Fruit fly (Drosophila melanogaster): ENCODE data around the gene CG42557.

The CG42557 gene

dm6 chr3R:29903775-29904356 is 29.2 kb upstream of the CG42557 start, which contains the start of gene CG15517 (continued):
- no peak for TF ChIP-seq hbn (GFP tag; IDR thresholded peaks at IDR 0.05; ENCODE audit: partially characterized antibody)
- TF ChIP-seq scrt (GFP tag; optimal IDR thresholded peaks at IDR 0.05), result no peak
- no peak for TF ChIP-seq CG17912 (GFP tag; optimal IDR thresholded peaks at IDR 0.05)
- no peak; the same call in 1 of the 2 replicates for TF ChIP-seq lmd (GFP tag; IDR thresholded peaks at IDR 0.05)
- no peak for TF ChIP-seq gt (GFP tag; IDR thresholded peaks at IDR 0.05)
- TF ChIP-seq HLH4C (GFP tag; IDR thresholded peaks at IDR 0.05; ENCODE audit: partially characterized antibody), result no peak
- no peak for TF ChIP-seq so (GFP tag; IDR thresholded peaks at IDR 0.05)
- TF ChIP-seq CG34376 (GFP tag; optimal IDR thresholded peaks at IDR 0.05), result no peak
- no peak for TF ChIP-seq salm (tag; optimal IDR thresholded peaks at IDR 0.05)
- no peak for TF ChIP-seq al (GFP tag; IDR thresholded peaks at IDR 0.05)
- no peak for TF ChIP-seq fd3F (GFP tag; optimal IDR thresholded peaks at IDR 0.05)
- peak; percentile 17 for TF ChIP-seq sd (tag; optimal IDR thresholded peaks at IDR 0.05)
- no peak for TF ChIP-seq CG10462 (GFP tag; optimal IDR thresholded peaks at IDR 0.05)
- TF ChIP-seq abd-A (tag; optimal IDR thresholded peaks at IDR 0.05), result no peak
- TF ChIP-seq dmrt11E (tag; optimal IDR thresholded peaks at IDR 0.05), result no peak
- TF ChIP-seq CG12942 (GFP tag; optimal IDR thresholded peaks at IDR 0.05), result no peak
- TF ChIP-seq Max (GFP tag; optimal IDR thresholded peaks at IDR 0.05), result no peak
- TF ChIP-seq CG12219 (GFP tag; optimal IDR thresholded peaks at IDR 0.05), result no peak
- no peak for TF ChIP-seq mirr (GFP tag; optimal IDR thresholded peaks at IDR 0.05)
- TF ChIP-seq CG7928 (GFP tag; optimal IDR thresholded peaks at IDR 0.05), result no peak
- no peak for TF ChIP-seq CG12104 (GFP tag; optimal IDR thresholded peaks at IDR 0.05)
- TF ChIP-seq mam (GFP tag; optimal IDR thresholded peaks at IDR 0.05), result no peak
- no peak for TF ChIP-seq CG14860 (GFP tag; IDR thresholded peaks at IDR 0.05; ENCODE audit: partially characterized antibody)
- peak; percentile 17 for TF ChIP-seq CG12659 (GFP tag; optimal IDR thresholded peaks at IDR 0.05)
- TF ChIP-seq Stat92E (GFP tag; optimal IDR thresholded peaks at IDR 0.05), result no peak
- no peak for TF ChIP-seq CG12744 (GFP tag; optimal IDR thresholded peaks at IDR 0.05)
- TF ChIP-seq inv (GFP tag; IDR thresholded peaks at IDR 0.05; ENCODE audit: partially characterized antibody), result no peak
- TF ChIP-seq sr (GFP tag; IDR thresholded peaks at IDR 0.05), result no peak
- TF ChIP-seq Dfd (GFP tag; optimal IDR thresholded peaks at IDR 0.05), result no peak
- TF ChIP-seq CG30431 (GFP tag; optimal IDR thresholded peaks at IDR 0.05), result no peak
- no peak for TF ChIP-seq grn (GFP tag; optimal IDR thresholded peaks at IDR 0.05)
- no peak for TF ChIP-seq Optix (GFP tag; IDR thresholded peaks at IDR 0.05)
- no peak for TF ChIP-seq CG15269 (tag; optimal IDR thresholded peaks at IDR 0.05)
- no peak for TF ChIP-seq Elba2 (GFP tag; optimal IDR thresholded peaks at IDR 0.05)
- TF ChIP-seq pita (GFP tag; optimal IDR thresholded peaks at IDR 0.05), result peak; percentile 3
- TF ChIP-seq danr (GFP tag; IDR thresholded peaks at IDR 0.05), result no peak
- TF ChIP-seq lov (optimal IDR thresholded peaks at IDR 0.05), result no peak
- no peak for TF ChIP-seq lov (GFP tag; IDR thresholded peaks at IDR 0.05)
- TF ChIP-seq CG33557 (GFP tag; optimal IDR thresholded peaks at IDR 0.05), result no peak
- no peak for TF ChIP-seq tin (GFP tag; optimal IDR thresholded peaks at IDR 0.05)
- peak; percentile 3 for TF ChIP-seq trem (tag; optimal IDR thresholded peaks at IDR 0.05)
- no peak for TF ChIP-seq Sox100B (GFP tag; optimal IDR thresholded peaks at IDR 0.05)
- peak; percentile 95 for TF ChIP-seq CTCF (GFP tag; optimal IDR thresholded peaks at IDR 0.05)
- TF ChIP-seq CG2199 (GFP tag; IDR thresholded peaks at IDR 0.05), result no peak; the same call in 2 of the 3 replicates
- no peak for TF ChIP-seq Six4 (GFP tag; optimal IDR thresholded peaks at IDR 0.05)
- TF ChIP-seq CG17568 (GFP tag; optimal IDR thresholded peaks at IDR 0.05), result no peak
- TF ChIP-seq h (optimal IDR thresholded peaks at IDR 0.05), result no peak
- no peak for TF ChIP-seq CG8924 (tag; optimal IDR thresholded peaks at IDR 0.05)
- TF ChIP-seq cwo (GFP tag; optimal IDR thresholded peaks at IDR 0.05), result no peak
- TF ChIP-seq aop (GFP tag; IDR thresholded peaks at IDR 0.05), result no peak
- no peak for TF ChIP-seq exex (tag; optimal IDR thresholded peaks at IDR 0.05)
- TF ChIP-seq CG11093 (GFP tag; IDR thresholded peaks at IDR 0.05), result no peak
